Fruit fly (Drosophila melanogaster) whole organism, prepupa: ENCODE measurements around the gene Es2.
A peak's percentile ranks its signal among the peaks of the same experiment; 100 is the strongest.

Experiments
- Blimp-1 ChIP-seq: fragments of 200-800 bp; sonication (Bioruptor generic); optimal IDR thresholded peaks from 3 replicates; lab custom pipeline; 2017; ENCODE audit warnings: missing biosample characterization, missing genetic modification characterization, mild to moderate bottlenecking, moderate library complexity, missing genetic modification reagents
- CG10631 ChIP-seq: fragments of 200-800 bp; sonication (Bioruptor generic); optimal IDR thresholded peaks from 2 replicates; lab custom pipeline; 2016; ENCODE audit warnings: missing biosample characterization, missing genetic modification characterization
- CG10669 ChIP-seq: fragments of 200-800 bp; sonication (Bioruptor generic); optimal IDR thresholded peaks from 3 replicates; lab custom pipeline; 2018; ENCODE audit warnings: missing biosample characterization, mild to moderate bottlenecking, missing genetic modification characterization, moderate library complexity
- CG11294 ChIP-seq: fragments of 200-800 bp; sonication (Bioruptor generic); IDR thresholded peaks from 2 replicates; pipeline ENCODE4 v1.3.6; 2022; ENCODE audit warnings: missing biosample characterization, missing genetic modification characterization
- CG11902 ChIP-seq: fragments of 200-800 bp; sonication (Bioruptor generic); optimal IDR thresholded peaks from 3 replicates; lab custom pipeline; 2016; ENCODE audit warnings: missing biosample characterization, missing genetic modification characterization
- CG15336 ChIP-seq: fragments of 200-800 bp; sonication (Bioruptor generic); IDR thresholded peaks from 2 replicates; pipeline ENCODE4 v1.3.6; 2022; ENCODE audit warnings: missing biosample characterization, missing genetic modification characterization
- CG16779 ChIP-seq: fragments of 200-800 bp; sonication (Bioruptor generic); optimal IDR thresholded peaks from 3 replicates; lab custom pipeline; 2017; ENCODE audit warnings: missing biosample characterization, mild to moderate bottlenecking, missing genetic modification characterization
- CG3032 ChIP-seq: fragments of 200-800 bp; optimal IDR thresholded peaks from 2 replicates; lab custom pipeline; 2019; ENCODE audit warnings: missing biosample characterization, mild to moderate bottlenecking, missing genetic modification characterization, moderate library complexity
- CG31627 ChIP-seq: fragments of 200-800 bp; sonication (Bioruptor generic); optimal IDR thresholded peaks from 3 replicates; lab custom pipeline; 2016; ENCODE audit warnings: missing biosample characterization, missing genetic modification characterization
- CG32006 ChIP-seq: fragments of 200-800 bp; sonication (Bioruptor generic); optimal IDR thresholded peaks from 3 replicates; lab custom pipeline; 2017; ENCODE audit warnings: missing biosample characterization, mild to moderate bottlenecking, missing genetic modification characterization
- CG34406 ChIP-seq: fragments of 200-800 bp; sonication (Bioruptor generic); optimal IDR thresholded peaks from 3 replicates; lab custom pipeline; 2016; ENCODE audit warnings: missing biosample characterization, missing genetic modification characterization
- CG3919 ChIP-seq: fragments of 200-800 bp; sonication (Bioruptor generic); optimal IDR thresholded peaks from 3 replicates; lab custom pipeline; 2016; ENCODE audit warnings: missing biosample characterization, missing genetic modification characterization
- CG4318 ChIP-seq: fragments of 200-800 bp; sonication (Bioruptor generic); optimal IDR thresholded peaks from 3 replicates; lab custom pipeline; 2017; ENCODE audit warnings: missing biosample characterization, mild to moderate bottlenecking, missing genetic modification characterization
- CG6163 ChIP-seq: fragments of 200-800 bp; sonication (Bioruptor generic); IDR thresholded peaks from 3 replicates; pipeline ENCODE4 v1.3.6; 2022; ENCODE audit warnings: missing biosample characterization, missing genetic modification characterization
- CG6276 ChIP-seq: fragments of 200-800 bp; sonication (Bioruptor generic); optimal IDR thresholded peaks from 2 replicates; lab custom pipeline; 2017; ENCODE audit warnings: missing biosample characterization, mild to moderate bottlenecking, missing genetic modification characterization
- CG6792 ChIP-seq: fragments of 200-800 bp; sonication (Bioruptor generic); optimal IDR thresholded peaks from 3 replicates; lab custom pipeline; 2016; ENCODE audit warnings: missing biosample characterization, missing genetic modification characterization
- CG6854 ChIP-seq: fragments of 200-800 bp; sonication (Bioruptor generic); optimal IDR thresholded peaks from 2 replicates; lab custom pipeline; 2017; ENCODE audit warnings: missing biosample characterization, mild to moderate bottlenecking, missing genetic modification characterization
- CG8632 ChIP-seq: fragments of 200-800 bp; sonication (Bioruptor generic); optimal IDR thresholded peaks from 3 replicates; lab custom pipeline; 2016; ENCODE audit warnings: missing biosample characterization, missing genetic modification characterization
- CG9139 ChIP-seq: fragments of 200-800 bp; sonication (Bioruptor generic); optimal IDR thresholded peaks from 3 replicates; lab custom pipeline; 2017; ENCODE audit warnings: missing biosample characterization, mild to moderate bottlenecking, missing genetic modification characterization
- Eip78C ChIP-seq: fragments of 200-800 bp; sonication (Bioruptor generic); peaks from one replicate; lab custom pipeline; 2016; ENCODE audit warnings: missing biosample characterization, missing genetic modification characterization
- Eip93F ChIP-seq: fragments of 200-800 bp; sonication (Bioruptor generic); optimal IDR thresholded peaks from 2 replicates; lab custom pipeline; 2016; ENCODE audit warnings: missing biosample characterization, mild to moderate bottlenecking, missing genetic modification characterization
- Ets21C ChIP-seq: fragments of 200-800 bp; sonication (Bioruptor generic); optimal IDR thresholded peaks from 3 replicates; lab custom pipeline; 2016; ENCODE audit warnings: missing biosample characterization, missing genetic modification characterization
- Ets96B ChIP-seq: fragments of 200-800 bp; optimal IDR thresholded peaks from 2 replicates; lab custom pipeline; 2019; ENCODE audit warnings: missing biosample characterization, mild to moderate bottlenecking, missing genetic modification characterization, moderate library complexity
- Gug ChIP-seq: fragments of 200-800 bp; sonication (Bioruptor generic); IDR thresholded peaks from 2 replicates; pipeline ENCODE4 v1.3.6; 2022; ENCODE audit warnings: missing biosample characterization, missing genetic modification characterization
- Hr38 ChIP-seq: sonication (Bioruptor generic); optimal IDR thresholded peaks from 2 replicates; lab custom pipeline; 2016; ENCODE audit warnings: missing biosample characterization, missing genetic modification characterization
- Hr4 ChIP-seq: fragments of 200-800 bp; sonication (Bioruptor generic); optimal IDR thresholded peaks from 3 replicates; lab custom pipeline; 2016; ENCODE audit warnings: missing biosample characterization, missing genetic modification characterization
- Lpt ChIP-seq: fragments of 200-800 bp; sonication (Bioruptor generic); optimal IDR thresholded peaks from 3 replicates; lab custom pipeline; 2016; ENCODE audit warnings: missing biosample characterization, missing genetic modification characterization
- Met ChIP-seq: fragments of 200-800 bp; sonication (Bioruptor generic); optimal IDR thresholded peaks from 3 replicates; lab custom pipeline; 2016; ENCODE audit warnings: missing biosample characterization, missing genetic modification characterization
- OdsH ChIP-seq: fragments of 200-800 bp; sonication (Bioruptor generic); optimal IDR thresholded peaks from 3 replicates; lab custom pipeline; 2016; ENCODE audit warnings: missing biosample characterization, missing genetic modification characterization
- Sox102F ChIP-seq: fragments of 200-800 bp; sonication (Bioruptor generic); optimal IDR thresholded peaks from 2 replicates; lab custom pipeline; 2016; ENCODE audit warnings: missing biosample characterization, mild to moderate bottlenecking, missing genetic modification characterization
- Sox15 ChIP-seq: fragments of 200-800 bp; sonication (Bioruptor generic); optimal IDR thresholded peaks from 3 replicates; lab custom pipeline; 2016; ENCODE audit warnings: missing biosample characterization, missing genetic modification characterization
- acj6 ChIP-seq: fragments of 200-800 bp; sonication (Bioruptor generic); optimal IDR thresholded peaks from 3 replicates; lab custom pipeline; 2016; ENCODE audit warnings: missing biosample characterization, missing genetic modification characterization
- dac ChIP-seq: fragments of 200-800 bp; sonication (Bioruptor generic); optimal IDR thresholded peaks from 2 replicates; lab custom pipeline; 2017; ENCODE audit warnings: missing biosample characterization, mild to moderate bottlenecking, missing genetic modification characterization
- eg ChIP-seq: fragments of 200-800 bp; sonication (Bioruptor generic); IDR thresholded peaks from 3 replicates; pipeline ENCODE4 v1.3.6; 2022; ENCODE audit warnings: missing biosample characterization, missing genetic modification characterization
- fkh ChIP-seq: fragments of 200-800 bp; sonication (Bioruptor generic); optimal IDR thresholded peaks from 3 replicates; lab custom pipeline; 2017; ENCODE audit warnings: missing biosample characterization, mild to moderate bottlenecking, missing genetic modification characterization, moderate library complexity
- net ChIP-seq: fragments of 200-800 bp; sonication (Bioruptor generic); optimal IDR thresholded peaks from 3 replicates; lab custom pipeline; 2016; ENCODE audit warnings: missing biosample characterization, missing genetic modification characterization
- salr ChIP-seq, 2 experiments: fragments of 200-800 bp; sonication (Bioruptor generic); optimal IDR thresholded peaks; 3 replicates each; lab custom pipeline; 2016 to 2018; ENCODE audit warnings: missing biosample characterization in 2 of 2, missing genetic modification characterization in 2 of 2, mild to moderate bottlenecking in 1 of 2
- spab ChIP-seq: fragments of 200-800 bp; sonication (Bioruptor generic); optimal IDR thresholded peaks from 2 replicates; lab custom pipeline; 2017; ENCODE audit warnings: missing biosample characterization, mild to moderate bottlenecking, missing genetic modification characterization, missing genetic modification reagents
- ss ChIP-seq, 2 experiments: fragments of 200-800 bp; sonication (Bioruptor generic); optimal IDR thresholded peaks; 2 replicates in 1 of 2; 3 replicates in 1 of 2; lab custom pipeline; 2017 to 2018; ENCODE audit warnings: mild to moderate bottlenecking in 2 of 2, missing biosample characterization in 2 of 2, missing genetic modification characterization in 2 of 2, moderate library complexity in 1 of 2
- svp ChIP-seq: fragments of 200-800 bp; sonication (Bioruptor generic); peaks from one replicate; lab custom pipeline; 2016; ENCODE audit warnings: missing biosample characterization, missing genetic modification characterization
- topi ChIP-seq: fragments of 200-800 bp; sonication (Bioruptor generic); optimal IDR thresholded peaks from 3 replicates; lab custom pipeline; 2016; ENCODE audit warnings: missing biosample characterization, missing genetic modification characterization
- vri ChIP-seq: fragments of 200-800 bp; sonication (Bioruptor generic); optimal IDR thresholded peaks from 3 replicates; lab custom pipeline; 2016; ENCODE audit warnings: missing biosample characterization, mild to moderate bottlenecking, missing genetic modification characterization

The Es2 gene

DNA sequence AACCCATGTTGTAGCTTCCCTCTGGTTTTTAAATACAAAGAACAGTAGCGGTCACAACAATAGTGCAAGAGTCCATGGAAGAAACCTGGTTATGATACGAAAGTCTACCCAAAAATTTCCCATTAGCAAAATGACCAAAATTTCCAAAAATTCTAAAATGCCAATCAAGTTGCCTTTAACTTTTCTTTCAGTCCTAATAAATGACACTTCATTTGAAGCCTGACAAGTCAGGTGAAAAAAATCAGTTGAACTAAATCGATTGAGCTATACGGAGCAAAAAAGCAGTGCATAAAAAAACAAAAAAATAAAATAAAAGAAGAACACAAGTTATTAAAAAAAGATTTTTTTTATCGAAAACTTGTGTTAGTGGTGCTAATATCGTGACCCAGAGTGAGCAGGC, 45.7 kb upstream of the Es2 start:
- no peak for TF ChIP-seq Blimp-1 (GFP tag; lab: Kevin White, UChicago)
- peak; percentile 14 for TF ChIP-seq CG32006
- TF ChIP-seq svp (GFP tag; lab: Kevin White, UChicago) = peak; percentile 52

DNA sequence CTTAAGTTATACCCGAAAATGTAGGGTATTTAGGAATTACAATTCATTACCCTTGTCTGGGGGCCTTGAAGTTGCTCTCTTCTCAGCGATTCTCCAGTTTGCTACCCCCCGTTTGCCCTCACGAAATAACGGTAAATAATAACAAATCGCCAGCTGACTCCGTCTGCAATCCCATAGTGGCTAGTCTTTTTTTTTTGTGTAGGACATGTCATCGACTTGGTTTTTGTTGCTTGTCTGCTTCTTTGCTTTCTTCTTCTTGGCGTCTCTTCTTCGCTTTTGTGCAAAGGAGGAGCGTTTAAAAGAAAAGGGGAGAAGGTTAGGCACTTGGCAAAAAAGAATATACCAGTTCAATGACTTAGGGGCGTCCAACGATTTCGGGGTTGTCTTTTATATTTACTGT, 45.1 kb upstream of the Es2 start:
- no peak for TF ChIP-seq Blimp-1 (GFP tag; lab: Kevin White, UChicago)
- TF ChIP-seq CG34406 (GFP tag; lab: Kevin White, UChicago) = no peak
- TF ChIP-seq Eip78C = peak; percentile 74
- peak; percentile 4 for TF ChIP-seq Met (GFP tag; lab: Kevin White, UChicago)
- TF ChIP-seq CG11902 (GFP tag; lab: Kevin White, UChicago) = no peak

DNA sequence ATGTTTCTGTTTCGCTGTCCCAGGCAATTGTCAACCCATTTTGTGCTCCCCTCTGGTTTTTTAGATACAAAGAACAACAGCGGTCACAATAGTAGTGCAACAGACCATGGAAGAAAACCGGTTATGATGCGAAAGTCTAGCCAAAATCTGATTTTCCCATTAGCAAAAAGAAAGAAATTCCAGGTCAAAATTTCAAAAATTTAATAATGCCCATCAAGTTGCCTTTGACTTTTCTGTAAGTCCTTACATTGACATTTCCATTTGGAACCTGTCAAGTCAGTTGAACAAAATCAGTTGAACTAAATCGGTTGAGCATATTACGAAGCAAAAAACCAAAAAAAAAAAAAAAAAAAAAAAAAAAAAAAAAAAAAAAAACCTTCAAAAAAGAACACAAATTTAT, 44.3 kb upstream of the Es2 start:
- TF ChIP-seq topi (GFP tag; lab: Kevin White, UChicago) = peak; percentile 10
- peak; percentile 17 for TF ChIP-seq CG32006
- TF ChIP-seq svp (GFP tag; lab: Kevin White, UChicago) = peak; percentile 15
- TF ChIP-seq Ets96B (tag; lab: Kevin White, UChicago) = no peak
- no peak for TF ChIP-seq spab
- TF ChIP-seq CG15336 = peak; percentile 37; the same call in 1 of the 2 replicates
- TF ChIP-seq CG8632 (GFP tag; lab: Kevin White, UChicago) = peak; percentile 4
- no peak for TF ChIP-seq salr (GFP tag; optimal IDR thresholded peaks at IDR 0.05; lab: Kevin White, UChicago)
- TF ChIP-seq acj6 (GFP tag; lab: Kevin White, UChicago) = peak; percentile 3
- no peak for TF ChIP-seq CG9139 (GFP tag; lab: Kevin White, UChicago)
- TF ChIP-seq CG3919 (GFP tag; lab: Kevin White, UChicago) = peak; percentile 22
- peak; percentile 3 for TF ChIP-seq OdsH (GFP tag; lab: Kevin White, UChicago)
- TF ChIP-seq Eip78C = peak; percentile 72

- TF ChIP-seq CG6792 (GFP tag; lab: Kevin White, UChicago) (no peak), Blimp-1 (GFP tag; lab: Kevin White, UChicago) (peak; percentile 21), ss (GFP tag; optimal IDR thresholded peaks at IDR 0.05; lab: Kevin White, UChicago) (peak; percentile 4 to 43), CG3919 (GFP tag; lab: Kevin White, UChicago) (no peak)
Measured at dm6 chrX:8419534-8419933, 41.7 kb upstream of the Es2 start.

DNA sequence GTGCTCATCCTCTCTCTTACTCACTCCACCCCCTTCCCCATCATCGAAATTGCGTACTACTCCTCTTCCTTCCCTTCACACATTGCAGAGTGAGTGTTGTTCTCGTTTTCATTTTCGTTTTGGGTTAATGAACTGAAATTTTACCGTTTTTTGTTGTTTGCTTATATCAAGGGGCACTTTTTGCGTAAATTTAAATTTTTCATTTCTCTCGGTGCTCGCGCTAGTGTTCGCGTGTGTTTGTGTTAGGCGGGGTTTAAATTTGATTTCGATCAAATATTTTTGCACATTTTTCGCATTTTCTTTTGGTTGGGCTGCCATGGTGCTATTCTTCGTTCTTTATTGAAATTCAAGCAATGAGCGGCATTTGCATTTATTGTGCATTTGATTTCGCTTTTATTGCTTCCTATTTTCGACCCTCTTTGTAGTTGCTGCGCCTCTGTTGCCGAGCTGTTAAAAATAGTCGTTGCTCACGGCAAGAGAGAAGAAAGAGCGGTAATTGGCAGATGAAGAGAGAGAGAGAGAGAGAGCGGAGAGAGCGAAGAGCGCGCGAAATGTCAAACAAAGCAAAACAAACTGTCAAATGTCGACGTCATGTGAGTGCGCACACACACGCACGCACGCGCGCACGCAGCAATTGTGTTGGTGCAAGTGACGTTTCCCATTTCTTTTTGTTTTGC, 40.4 kb upstream of the Es2 start:
- TF ChIP-seq CG6854 (GFP tag; lab: Kevin White, UChicago) (peak; percentile 65), Ets96B (tag; lab: Kevin White, UChicago) (peak; percentile 60), CG6792 (GFP tag; lab: Kevin White, UChicago) (no peak), ss (GFP tag; optimal IDR thresholded peaks at IDR 0.05; lab: Kevin White, UChicago) (peak; percentile 83 to 93), CG10669 (GFP tag; lab: Kevin White, UChicago) (peak; percentile 97), CG16779 (tag; lab: Kevin White, UChicago) (peak; percentile 67), net (GFP tag; lab: Kevin White, UChicago) (peak; percentile 61), Gug (GFP tag; lab: Robert Waterston, UW) (no peak; the same call in 1 of the 2 replicates), CG31627 (GFP tag; lab: Kevin White, UChicago) (peak; percentile 48), Lpt (peak; percentile 50), CG9139 (GFP tag; lab: Kevin White, UChicago) (peak; percentile 76), Hr38 (GFP tag; lab: Kevin White, UChicago) (no peak), vri (GFP tag; lab: Kevin White, UChicago) (peak; percentile 52), Hr4 (GFP tag; lab: Kevin White, UChicago) (no peak), CG6276 (peak; percentile 75), salr (GFP tag; optimal IDR thresholded peaks at IDR 0.05; lab: Kevin White, UChicago) (no peak), CG10631 (GFP tag; lab: Kevin White, UChicago) (no peak), dac (GFP tag; lab: Kevin White, UChicago) (no peak), CG3032 (tag; lab: Kevin White, UChicago) (peak; percentile 37), Sox15 (GFP tag; lab: Kevin White, UChicago) (peak; percentile 17), CG4318 (GFP tag; lab: Kevin White, UChicago) (no peak), CG6163 (GFP tag; lab: Robert Waterston, UW) (peak; percentile 90; the same call in 2 of the 3 replicates), Ets21C (GFP tag; lab: Kevin White, UChicago) (peak; percentile 34), CG11294 (GFP tag; lab: Robert Waterston, UW) (peak; percentile 8; the same call in 1 of the 2 replicates), Sox102F (GFP tag; lab: Kevin White, UChicago) (no peak), Eip93F (peak; percentile 25), eg (peak; percentile 84; the same call in 2 of the 3 replicates), fkh (peak; percentile 59), Eip78C (peak; percentile 82)
